Fruit fly (Drosophila melanogaster): ENCODE data around the gene Sema5c.
A peak's percentile ranks its signal among the peaks of the same experiment; 100 is the strongest.

Sema5c gene

DNA sequence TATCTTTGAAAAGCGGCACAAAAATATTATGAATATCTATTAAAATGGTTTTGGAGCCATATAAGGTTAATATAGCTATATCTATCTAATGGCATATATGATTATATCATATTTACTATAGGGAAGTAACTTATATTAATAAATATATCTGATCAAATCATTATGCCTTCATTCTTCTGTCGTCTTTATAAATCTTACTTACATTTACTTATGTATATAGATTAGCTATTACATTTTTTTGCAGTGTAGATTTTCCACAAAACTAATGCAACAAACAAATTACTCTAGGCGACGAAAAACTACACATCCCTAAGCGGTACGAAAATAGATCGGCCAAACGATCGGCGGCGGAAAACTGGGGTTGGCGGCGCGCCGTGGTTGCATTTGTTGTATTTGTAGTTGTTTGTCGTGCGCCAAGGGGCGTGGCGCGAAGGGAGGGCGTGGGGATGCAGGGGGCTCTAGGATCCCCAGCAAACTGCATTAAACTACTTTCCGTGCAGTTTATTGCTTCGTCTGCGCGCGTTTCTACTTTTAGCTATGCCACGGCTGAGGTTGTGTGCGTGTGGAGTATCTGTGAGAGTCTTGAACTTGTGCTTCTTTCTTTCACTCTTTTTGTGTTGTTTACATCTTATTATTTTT lies 18.1 kb downstream of the Sema5c start:
- TF ChIP-seq Snoo (tag; optimal IDR thresholded peaks at IDR 0.05), result no peak
- TF ChIP-seq CG12605 (GFP tag; IDR thresholded peaks at IDR 0.05), result no peak
- peak; percentile 12 for TF ChIP-seq EcR (GFP tag; optimal IDR thresholded peaks at IDR 0.05)
- no peak for TF ChIP-seq Pif1B (GFP tag; optimal IDR thresholded peaks at IDR 0.05)
- peak; percentile 41 for TF ChIP-seq CG8301 (tag; optimal IDR thresholded peaks at IDR 0.05)
- TF ChIP-seq CG17806 (tag; optimal IDR thresholded peaks at IDR 0.05), result no peak
- TF ChIP-seq rn (GFP tag; IDR thresholded peaks at IDR 0.05), result no peak
- TF ChIP-seq CG4496 (GFP tag; IDR thresholded peaks at IDR 0.05), result peak; percentile 33; the same call in 1 of the 3 replicates
- TF ChIP-seq Pif1A (GFP tag; optimal IDR thresholded peaks at IDR 0.05), result no peak
- TF ChIP-seq CG8159 (tag; optimal IDR thresholded peaks at IDR 0.05), result no peak
- peak; percentile 29 for TF ChIP-seq CG9948 (tag; optimal IDR thresholded peaks at IDR 0.05)
- TF ChIP-seq CG13204 (GFP tag; optimal IDR thresholded peaks at IDR 0.05), result peak; percentile 30
- TF ChIP-seq D1 (tag; optimal IDR thresholded peaks at IDR 0.05), result no peak
- TF ChIP-seq gl (tag; optimal IDR thresholded peaks at IDR 0.05), result no peak
- no peak for TF ChIP-seq CG10348 (GFP tag; IDR thresholded peaks at IDR 0.05)
- no peak; the same call in 1 of the 2 replicates for TF ChIP-seq CG32121 (GFP tag; IDR thresholded peaks at IDR 0.05)
- TF ChIP-seq CG34367 (tag; optimal IDR thresholded peaks at IDR 0.05), result no peak
- no peak for TF ChIP-seq Ets98B (GFP tag; IDR thresholded peaks at IDR 0.05)
- TF ChIP-seq CG14655 (GFP tag; optimal IDR thresholded peaks at IDR 0.05), result peak; percentile 50
- peak; percentile 36; the same call in 1 of the 3 replicates for TF ChIP-seq fd96Ca (GFP tag; IDR thresholded peaks at IDR 0.05)

DNA sequence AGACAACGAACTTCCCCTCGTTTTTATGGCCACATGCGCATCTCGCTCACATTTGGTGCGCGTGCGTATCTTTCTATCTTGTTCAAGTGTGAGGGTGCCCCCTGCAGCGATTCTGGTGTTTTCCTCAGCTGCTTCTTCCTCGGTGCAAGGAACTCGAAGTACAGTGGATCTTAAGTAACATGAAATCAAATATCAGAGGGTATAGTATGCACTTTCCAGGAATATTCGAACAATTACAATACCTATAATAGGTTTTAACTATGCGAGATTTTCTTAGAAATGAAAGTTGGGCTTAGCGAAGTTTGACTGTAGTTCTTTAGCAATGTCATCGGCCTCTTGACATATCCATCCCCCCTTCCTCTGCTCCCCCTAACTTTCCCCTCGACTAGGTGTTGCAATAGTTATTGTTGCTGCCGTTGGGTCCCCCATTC lies 18.8 kb downstream of the Sema5c start:
- peak; percentile 71; the same call in 1 of the 2 replicates for TF ChIP-seq CG12605 (GFP tag; IDR thresholded peaks at IDR 0.05)
- no peak for TF ChIP-seq rn (GFP tag; IDR thresholded peaks at IDR 0.05)
- TF ChIP-seq CG13204 (GFP tag; optimal IDR thresholded peaks at IDR 0.05), result peak; percentile 32
- TF ChIP-seq CG4496 (GFP tag; IDR thresholded peaks at IDR 0.05), result peak; percentile 83
- no peak for TF ChIP-seq Snoo (tag; optimal IDR thresholded peaks at IDR 0.05)
- TF ChIP-seq gl (tag; optimal IDR thresholded peaks at IDR 0.05), result peak; percentile 35
- peak; percentile 59 for TF ChIP-seq CG15710 (tag; optimal IDR thresholded peaks at IDR 0.05)
- TF ChIP-seq CG10348 (GFP tag; IDR thresholded peaks at IDR 0.05), result no peak
- peak; percentile 64 for TF ChIP-seq Pif1A (GFP tag; optimal IDR thresholded peaks at IDR 0.05)
- peak; percentile 65; the same call in 2 of the 3 replicates for TF ChIP-seq fd96Ca (GFP tag; IDR thresholded peaks at IDR 0.05)
- no peak for TF ChIP-seq D1 (tag; optimal IDR thresholded peaks at IDR 0.05)
- no peak for TF ChIP-seq CG32121 (GFP tag; IDR thresholded peaks at IDR 0.05)
- TF ChIP-seq CG17806 (tag; optimal IDR thresholded peaks at IDR 0.05), result peak; percentile 64
- TF ChIP-seq EcR (GFP tag; optimal IDR thresholded peaks at IDR 0.05), result peak; percentile 92
- peak; percentile 59 for TF ChIP-seq CG34367 (tag; optimal IDR thresholded peaks at IDR 0.05)
- TF ChIP-seq CG14655 (GFP tag; optimal IDR thresholded peaks at IDR 0.05), result peak; percentile 77
- peak; percentile 58 for TF ChIP-seq CG8159 (tag; optimal IDR thresholded peaks at IDR 0.05)
- TF ChIP-seq Ets98B (GFP tag; IDR thresholded peaks at IDR 0.05), result peak; percentile 49
- peak; percentile 61 for TF ChIP-seq CG8301 (tag; optimal IDR thresholded peaks at IDR 0.05)
- TF ChIP-seq Pif1B (GFP tag; optimal IDR thresholded peaks at IDR 0.05), result peak; percentile 28
- TF ChIP-seq CG9948 (tag; optimal IDR thresholded peaks at IDR 0.05), result peak; percentile 59

DNA sequence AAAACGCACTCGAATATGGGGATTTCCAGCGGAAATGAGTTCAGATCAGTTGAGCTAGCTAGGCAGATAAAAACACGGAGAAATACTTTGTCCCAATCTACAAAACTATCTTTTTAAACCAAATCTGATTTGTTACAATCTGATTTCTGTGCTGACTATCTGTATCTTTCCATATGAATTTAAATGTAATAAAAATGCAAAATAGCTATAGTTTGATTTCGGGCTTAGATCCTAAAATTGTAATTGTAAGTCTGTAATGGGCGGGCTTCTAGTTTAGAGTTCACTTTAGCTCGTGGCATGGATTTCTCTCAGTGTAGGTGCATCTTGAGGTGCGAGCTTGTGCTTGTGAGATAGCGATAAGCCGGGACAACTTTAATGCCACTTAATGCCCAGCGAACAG lies 19.4 kb downstream of the Sema5c start:
- no peak for TF ChIP-seq fd96Ca (GFP tag; IDR thresholded peaks at IDR 0.05)
- TF ChIP-seq CG34367 (tag; optimal IDR thresholded peaks at IDR 0.05), result no peak
- peak; percentile 21 for TF ChIP-seq CG14655 (GFP tag; optimal IDR thresholded peaks at IDR 0.05)
- TF ChIP-seq CG13204 (GFP tag; optimal IDR thresholded peaks at IDR 0.05), result no peak
- no peak for TF ChIP-seq gl (tag; optimal IDR thresholded peaks at IDR 0.05)
- no peak for TF ChIP-seq CG15710 (tag; optimal IDR thresholded peaks at IDR 0.05)
- peak; percentile 33 for TF ChIP-seq CG9948 (tag; optimal IDR thresholded peaks at IDR 0.05)
- TF ChIP-seq CG4496 (GFP tag; IDR thresholded peaks at IDR 0.05), result no peak
- TF ChIP-seq Ets98B (GFP tag; IDR thresholded peaks at IDR 0.05), result no peak
- TF ChIP-seq CG17806 (tag; optimal IDR thresholded peaks at IDR 0.05), result peak; percentile 15
- TF ChIP-seq CG8159 (tag; optimal IDR thresholded peaks at IDR 0.05), result peak; percentile 31
- no peak for TF ChIP-seq CG32121 (GFP tag; IDR thresholded peaks at IDR 0.05)
- TF ChIP-seq EcR (GFP tag; optimal IDR thresholded peaks at IDR 0.05), result no peak
- TF ChIP-seq CG12605 (GFP tag; IDR thresholded peaks at IDR 0.05), result no peak
- no peak for TF ChIP-seq D1 (tag; optimal IDR thresholded peaks at IDR 0.05)
- no peak for TF ChIP-seq CG10348 (GFP tag; IDR thresholded peaks at IDR 0.05)
- no peak for TF ChIP-seq Snoo (tag; optimal IDR thresholded peaks at IDR 0.05)
- no peak for TF ChIP-seq Pif1A (GFP tag; optimal IDR thresholded peaks at IDR 0.05)
- TF ChIP-seq CG8301 (tag; optimal IDR thresholded peaks at IDR 0.05), result peak; percentile 30
- no peak for TF ChIP-seq Pif1B (GFP tag; optimal IDR thresholded peaks at IDR 0.05)
- no peak for TF ChIP-seq rn (GFP tag; IDR thresholded peaks at IDR 0.05)

DNA sequence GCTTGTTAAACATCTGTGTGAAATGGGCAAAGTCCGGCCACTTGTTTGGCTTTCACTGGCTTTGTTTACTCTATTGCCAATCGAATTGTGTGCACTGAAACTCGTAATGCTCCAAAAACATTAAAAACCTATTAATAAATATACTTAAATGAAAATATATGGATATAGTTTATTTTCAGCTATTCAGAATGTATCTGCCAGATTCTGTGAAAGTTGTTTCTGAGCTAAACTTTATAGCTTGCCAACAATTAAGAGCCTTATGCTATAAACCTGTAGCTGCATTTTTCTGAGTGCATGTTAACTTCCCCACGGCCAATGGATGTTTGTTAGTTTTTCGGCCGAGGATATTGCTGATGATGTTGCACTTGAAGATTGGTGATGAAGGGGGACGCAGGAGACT lies 21.5 kb downstream of the Sema5c start:
- no peak for TF ChIP-seq CG13204 (GFP tag; optimal IDR thresholded peaks at IDR 0.05)
- TF ChIP-seq CG17806 (tag; optimal IDR thresholded peaks at IDR 0.05), result no peak
- peak; percentile 44 for TF ChIP-seq CG14655 (GFP tag; optimal IDR thresholded peaks at IDR 0.05)
- peak; percentile 58 for TF ChIP-seq CG8301 (tag; optimal IDR thresholded peaks at IDR 0.05)
- TF ChIP-seq CG4496 (GFP tag; IDR thresholded peaks at IDR 0.05), result 0 out of 3 replicates have a peak, but pooled peaks have one; percentile 48

DNA sequence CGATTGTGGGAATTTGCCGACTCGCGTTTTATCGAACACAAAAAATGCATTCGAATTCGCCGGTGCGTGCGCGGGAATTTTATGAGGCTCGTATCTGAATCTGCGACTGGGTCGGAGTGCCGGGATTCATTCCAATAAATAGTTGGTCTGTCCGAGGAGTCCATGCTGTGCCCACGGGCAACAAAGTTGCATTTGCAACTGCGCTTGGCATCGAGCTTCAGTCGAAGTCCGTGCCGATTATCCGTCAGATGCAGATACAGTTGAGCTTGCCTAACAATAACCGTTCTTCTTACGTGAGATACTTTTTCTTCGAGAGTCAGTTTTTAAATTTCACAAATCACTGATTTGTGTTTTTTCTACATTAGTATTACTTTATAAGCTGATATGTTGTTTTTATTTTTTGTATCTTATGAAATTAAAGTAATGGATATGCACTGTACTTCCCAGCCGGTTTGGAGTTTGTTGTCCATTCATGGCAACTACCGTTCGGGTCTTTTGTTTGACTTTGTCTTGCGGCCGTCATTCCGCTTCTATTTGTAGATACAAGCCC lies 23.3 kb downstream of the Sema5c start:
- TF ChIP-seq D1 (tag; optimal IDR thresholded peaks at IDR 0.05) (peak; percentile 9), gl (tag; optimal IDR thresholded peaks at IDR 0.05) (peak; percentile 24), CG4496 (GFP tag; IDR thresholded peaks at IDR 0.05) (peak; percentile 27; the same call in 1 of the 3 replicates), Snoo (tag; optimal IDR thresholded peaks at IDR 0.05) (no peak), fd96Ca (GFP tag; IDR thresholded peaks at IDR 0.05) (no peak), CG17806 (tag; optimal IDR thresholded peaks at IDR 0.05) (peak; percentile 83), CG8159 (tag; optimal IDR thresholded peaks at IDR 0.05) (peak; percentile 88), Pif1A (GFP tag; optimal IDR thresholded peaks at IDR 0.05) (peak; percentile 91), CG13204 (GFP tag; optimal IDR thresholded peaks at IDR 0.05) (no peak), EcR (GFP tag; optimal IDR thresholded peaks at IDR 0.05) (no peak), CG8301 (tag; optimal IDR thresholded peaks at IDR 0.05) (peak; percentile 84), CG10348 (GFP tag; IDR thresholded peaks at IDR 0.05) (no peak), CG9948 (tag; optimal IDR thresholded peaks at IDR 0.05) (peak; percentile 75), Pif1B (GFP tag; optimal IDR thresholded peaks at IDR 0.05) (peak; percentile 69), CG15710 (tag; optimal IDR thresholded peaks at IDR 0.05) (peak; percentile 36), CG32121 (GFP tag; IDR thresholded peaks at IDR 0.05) (no peak), CG12605 (GFP tag; IDR thresholded peaks at IDR 0.05) (no peak), CG14655 (GFP tag; optimal IDR thresholded peaks at IDR 0.05) (peak; percentile 92), CG34367 (tag; optimal IDR thresholded peaks at IDR 0.05) (peak; percentile 26), Ets98B (GFP tag; IDR thresholded peaks at IDR 0.05) (no peak), rn (GFP tag; IDR thresholded peaks at IDR 0.05) (no peak)
